Worm (Caenorhabditis elegans) whole organism, mixed stage, embryonic: Measurements from ENCODE around the gene raga-1.

Experiments used
- M03D4.4 ChIP-seq: sonication (generic microtip); optimal IDR thresholded peaks from 2 replicates; lab custom pipeline; 2017; ENCODE audit warnings: mild to moderate bottlenecking, missing genetic modification characterization, missing compliant biosample characterization
- bed-3 ChIP-seq: fragments of 200-800 bp; sonication (Bioruptor generic); optimal IDR thresholded peaks from 3 replicates; lab custom pipeline; 2018; ENCODE audit warnings: mild to moderate bottlenecking, missing genetic modification characterization, moderate library complexity, missing compliant biosample characterization
- ceh-43 ChIP-seq: fragments of 200-800 bp; sonication (Bioruptor generic); optimal IDR thresholded peaks from 2 replicates; lab custom pipeline; 2018; ENCODE audit warnings: mild to moderate bottlenecking, missing genetic modification characterization, moderate library complexity, missing compliant biosample characterization
- ceh-83 ChIP-seq: fragments of 200-800 bp; sonication (Bioruptor generic); optimal IDR thresholded peaks from 2 replicates; lab custom pipeline; 2018; ENCODE audit warnings: mild to moderate bottlenecking, missing genetic modification characterization, missing compliant biosample characterization
- ces-1 ChIP-seq: fragments of 150-350 bp; optimal IDR thresholded peaks from 2 replicates; lab custom pipeline; 2014; ENCODE audit warnings: missing biosample characterization, missing genetic modification reagents, missing genetic modification characterization
- cnd-1 ChIP-seq: fragments of 200-800 bp; sonication (Bioruptor generic); optimal IDR thresholded peaks from 2 replicates; lab custom pipeline; 2018; ENCODE audit warnings: mild to moderate bottlenecking, missing genetic modification characterization, missing compliant biosample characterization
- drap-1 ChIP-seq: fragments of 200-800 bp; sonication (Bioruptor generic); optimal IDR thresholded peaks from 3 replicates; lab custom pipeline; 2018; ENCODE audit warnings: mild to moderate bottlenecking, missing genetic modification characterization, missing compliant biosample characterization
- elt-1 ChIP-seq: sonication (generic microtip); optimal IDR thresholded peaks from 2 replicates; lab custom pipeline; 2017; ENCODE audit warnings: missing genetic modification characterization, mild to moderate bottlenecking, missing compliant biosample characterization, antibody characterized with exemption, moderate library complexity, borderline replicate concordance; ENCODE audit not compliant: insufficient read depth
- ham-2 ChIP-seq: fragments of 200-800 bp; sonication (Bioruptor generic); optimal IDR thresholded peaks from 2 replicates; lab custom pipeline; 2018; ENCODE audit warnings: mild to moderate bottlenecking, missing genetic modification characterization, missing compliant biosample characterization
- hlh-1 ChIP-seq: fragments of 150-350 bp; optimal IDR thresholded peaks from 2 replicates; lab custom pipeline; 2014; ENCODE audit warnings: missing biosample characterization, missing genetic modification reagents, missing genetic modification characterization
- lin-13 ChIP-seq: fragments of 150-350 bp; optimal IDR thresholded peaks from 2 replicates; lab custom pipeline; 2014; ENCODE audit warnings: missing biosample characterization, missing genetic modification characterization
- lsy-2 ChIP-seq: fragments of 150-350 bp; optimal IDR thresholded peaks from 2 replicates; lab custom pipeline; 2014; ENCODE audit warnings: missing biosample characterization, missing genetic modification characterization
- mep-1 ChIP-seq: fragments of 150-350 bp; optimal IDR thresholded peaks from 2 replicates; lab custom pipeline; 2017; ENCODE audit warnings: missing biosample characterization, missing genetic modification reagents, missing genetic modification characterization, inconsistent platforms
- mls-2 ChIP-seq: sonication (generic microtip); optimal IDR thresholded peaks from 2 replicates; lab custom pipeline; 2016; ENCODE audit warnings: mild to moderate bottlenecking, missing genetic modification characterization, moderate library complexity, missing compliant biosample characterization
- nhr-12 ChIP-seq: fragments of 150-350 bp; optimal IDR thresholded peaks from 2 replicates; lab custom pipeline; 2014; ENCODE audit warnings: missing biosample characterization, missing genetic modification characterization
- nhr-2 ChIP-seq: fragments of 150-350 bp; optimal IDR thresholded peaks from 2 replicates; lab custom pipeline; 2014; ENCODE audit warnings: missing biosample characterization, missing genetic modification characterization
- nhr-237 ChIP-seq: fragments of 150-350 bp; optimal IDR thresholded peaks from 2 replicates; lab custom pipeline; 2014; ENCODE audit warnings: missing biosample characterization, missing genetic modification characterization
- nhr-28 ChIP-seq: fragments of 150-350 bp; optimal IDR thresholded peaks from 2 replicates; lab custom pipeline; 2014; ENCODE audit warnings: missing biosample characterization, missing genetic modification characterization
- nhr-76 ChIP-seq: sonication (generic microtip); optimal IDR thresholded peaks from 2 replicates; lab custom pipeline; 2017; ENCODE audit warnings: missing biosample characterization, missing genetic modification characterization
- pha-4 ChIP-seq: fragments of 150-350 bp; optimal IDR thresholded peaks from 2 replicates; lab custom pipeline; 2018; ENCODE audit warnings: missing biosample characterization, missing genetic modification reagents, missing genetic modification characterization
- sem-2 ChIP-seq: fragments of 200-800 bp; sonication (Bioruptor generic); optimal IDR thresholded peaks from 2 replicates; lab custom pipeline; 2018; ENCODE audit warnings: mild to moderate bottlenecking, missing genetic modification characterization, missing compliant biosample characterization
- snpc-4 ChIP-seq: fragments of 150-350 bp; optimal IDR thresholded peaks from 2 replicates; lab custom pipeline; 2014; ENCODE audit warnings: missing biosample characterization, missing genetic modification characterization
- sptf-1 ChIP-seq: sonication (generic microtip); optimal IDR thresholded peaks from 2 replicates; lab custom pipeline; 2017; ENCODE audit warnings: mild to moderate bottlenecking, missing genetic modification characterization, moderate library complexity, missing compliant biosample characterization
- tbx-8 ChIP-seq: fragments of 200-800 bp; sonication (Bioruptor generic); optimal IDR thresholded peaks from 2 replicates; lab custom pipeline; 2018; ENCODE audit warnings: mild to moderate bottlenecking, missing genetic modification characterization, moderate library complexity, missing compliant biosample characterization
- unc-120 ChIP-seq: sonication (generic microtip); optimal IDR thresholded peaks from 2 replicates; lab custom pipeline; 2017; ENCODE audit warnings: missing genetic modification characterization, missing compliant biosample characterization; ENCODE audit not compliant: poor library complexity, severe bottlenecking
- unc-39 ChIP-seq: fragments of 150-350 bp; optimal IDR thresholded peaks from 2 replicates; lab custom pipeline; 2014; ENCODE audit warnings: missing biosample characterization, missing genetic modification characterization
- unc-62 ChIP-seq: fragments of 150-350 bp; optimal IDR thresholded peaks from 2 replicates; lab custom pipeline; 2014; ENCODE audit warnings: missing biosample characterization, missing genetic modification reagents, missing genetic modification characterization
- zip-8 ChIP-seq: fragments of 150-350 bp; optimal IDR thresholded peaks from 2 replicates; lab custom pipeline; 2014; ENCODE audit warnings: missing biosample characterization, missing genetic modification characterization
- ztf-11 ChIP-seq: fragments of 150-350 bp; optimal IDR thresholded peaks from 2 replicates; lab custom pipeline; 2014; ENCODE audit warnings: missing biosample characterization, missing genetic modification characterization

The raga-1 gene

ce11 chrII:11329021-11329479 lies 27.9 kb downstream of the raga-1 start, which contains the start of gene tag-180:
Gene tag-180, minus strand, starts transcription at chrII:11329429.
- peak; percentile 38 for TF ChIP-seq ces-1
- no peak for TF ChIP-seq nhr-12 (tag; lab: Kevin White, UChicago)

ce11 chrII:11333375-11333774 lies 32.2 kb downstream of the raga-1 start:
- TF ChIP-seq ces-1 (peak; percentile 38), nhr-76 (no peak), tbx-8 (GFP tag; lab: Kevin White, UChicago) (no peak)

ce11 chrII:11333846-11334638 lies 32.9 kb downstream of the raga-1 start:
- TF ChIP-seq mls-2 (tag; lab: Kevin White, UChicago) (no peak), bed-3 (GFP tag; lab: Kevin White, UChicago) (no peak), ces-1 (no peak), tbx-8 (GFP tag; lab: Kevin White, UChicago) (no peak), snpc-4 (no peak), nhr-76 (no peak), unc-62 (no peak), nhr-237 (no peak), lin-13 (tag; lab: Kevin White, UChicago) (no peak), ceh-83 (GFP tag; lab: Kevin White, UChicago) (no peak), zip-8 (tag; lab: Kevin White, UChicago) (no peak), unc-120 (tag; lab: Kevin White, UChicago) (no peak), ham-2 (no peak)

- TF ChIP-seq cnd-1 (tag; lab: Kevin White, UChicago) (no peak), mep-1 (tag; lab: Kevin White, UChicago) (no peak), mls-2 (tag; lab: Kevin White, UChicago) (no peak), ces-1 (peak; percentile 96), elt-1 (tag; lab: Kevin White, UChicago) (no peak)
These were observed 34.5 kb downstream of the raga-1 start for ce11 chrII:11335670-11336069.

ce11 chrII:11336163-11336562 lies 35.0 kb downstream of the raga-1 start:
- TF ChIP-seq nhr-12 (tag; lab: Kevin White, UChicago) (no peak), mls-2 (tag; lab: Kevin White, UChicago) (no peak), ces-1 (no peak), sem-2 (no peak), drap-1 (GFP tag; lab: Kevin White, UChicago) (no peak), pha-4 (tag; lab: Kevin White, UChicago) (no peak), nhr-2 (tag; lab: Kevin White, UChicago) (no peak), sptf-1 (tag; lab: Kevin White, UChicago) (no peak), unc-39 (tag; lab: Kevin White, UChicago) (no peak), lin-13 (tag; lab: Kevin White, UChicago) (no peak), lsy-2 (no peak), ceh-83 (GFP tag; lab: Kevin White, UChicago) (no peak), nhr-28 (tag; lab: Kevin White, UChicago) (no peak), ztf-11 (tag; lab: Kevin White, UChicago) (no peak), M03D4.4 (no peak), bed-3 (GFP tag; lab: Kevin White, UChicago) (no peak), hlh-1 (tag; lab: Kevin White, UChicago) (no peak), ceh-43 (GFP tag; lab: Kevin White, UChicago) (no peak), elt-1 (tag; lab: Kevin White, UChicago) (no peak), nhr-76 (no peak)
